Worm (Caenorhabditis elegans): ENCODE data around the gene F22B7.3.

- TF ChIP-seq cog-1 (tag; optimal IDR thresholded peaks at IDR 0.05) (no peak), T22C8.4 (GFP tag; IDR thresholded peaks at IDR 0.05) (no peak), ref-1 (GFP tag; conservative IDR thresholded peaks at IDR 0.05) (no peak), ztf-29 (GFP tag; IDR thresholded peaks at IDR 0.05) (no peak)
Measured at ce11 chrIII:8611282-8611681, 37.4 kb upstream of the F22B7.3 start.
